Worm (Caenorhabditis elegans) whole organism, L1 larva: ENCODE measurements around the gene abhd-5.1.
A peak's percentile ranks its signal among the peaks of the same experiment; 100 is the strongest.

Experiments
- C04F5.9 ChIP-seq: sonication (generic microtip); optimal IDR thresholded peaks from 2 replicates; lab custom pipeline; 2016; ENCODE audit warnings: missing genetic modification characterization, missing compliant biosample characterization
- F16B12.6 ChIP-seq: fragments of 150-350 bp; optimal IDR thresholded peaks from 2 replicates; lab custom pipeline; 2014; ENCODE audit warnings: missing biosample characterization, missing genetic modification characterization
- Y116A8C.19 ChIP-seq: sonication (generic microtip); optimal IDR thresholded peaks from 2 replicates; lab custom pipeline; 2016; ENCODE audit warnings: missing compliant biosample characterization, missing genetic modification characterization, borderline replicate concordance
- aly-2 ChIP-seq: fragments of 150-350 bp; optimal IDR thresholded peaks from 2 replicates; lab custom pipeline; 2014; ENCODE audit warnings: missing biosample characterization, missing genetic modification characterization
- ama-1 ChIP-seq: fragments of 150-350 bp; optimal IDR thresholded peaks from 2 replicates; lab custom pipeline; 2014
- blmp-1 ChIP-seq: fragments of 150-350 bp; optimal IDR thresholded peaks from 2 replicates; lab custom pipeline; 2014; ENCODE audit warnings: missing biosample characterization, missing genetic modification characterization
- ceh-63 ChIP-seq: fragments of 200-800 bp; sonication (Bioruptor generic); optimal IDR thresholded peaks from 2 replicates; lab custom pipeline; 2018; ENCODE audit warnings: mild to moderate bottlenecking, missing genetic modification characterization, missing compliant biosample characterization
- ceh-8 ChIP-seq: fragments of 200-800 bp; sonication (Bioruptor generic); optimal IDR thresholded peaks from 2 replicates; lab custom pipeline; 2018; ENCODE audit warnings: mild to moderate bottlenecking, missing genetic modification characterization, moderate library complexity, missing compliant biosample characterization
- ceh-88 ChIP-seq: fragments of 200-800 bp; sonication (Bioruptor generic); IDR thresholded peaks from 2 replicates; pipeline ENCODE4 v1.3.6; 2022; ENCODE audit warnings: missing genetic modification characterization, missing compliant biosample characterization
- ces-1 ChIP-seq: fragments of 150-350 bp; optimal IDR thresholded peaks from 2 replicates; lab custom pipeline; 2014; ENCODE audit warnings: missing biosample characterization, missing genetic modification reagents, missing genetic modification characterization
- dpl-1 ChIP-seq, 3 experiments: fragments of 150-350 bp in 2 of 3; sonication (generic microtip) in 1 of 3; optimal IDR thresholded peaks; 2 replicates each; lab custom pipeline; 2014 to 2017; ENCODE audit warnings: missing biosample characterization in 3 of 3, missing genetic modification characterization in 3 of 3, missing genetic modification reagents in 3 of 3
- dsc-1 ChIP-seq: sonication (generic microtip); optimal IDR thresholded peaks from 2 replicates; lab custom pipeline; 2016; ENCODE audit warnings: mild to moderate bottlenecking, missing genetic modification characterization, missing compliant biosample characterization
- efl-1 ChIP-seq, 4 experiments: fragments of 150-350 bp; optimal IDR thresholded peaks in 3 of 4; peaks in 1 of 4; 1 replicate in 1 of 4; 2 replicates in 3 of 4; lab custom pipeline; 2014; ENCODE audit warnings: missing biosample characterization in 2 of 4, missing genetic modification characterization in 2 of 4, missing genetic modification reagents in 2 of 4
- efl-3 ChIP-seq: fragments of 200-800 bp; sonication (Bioruptor generic); optimal IDR thresholded peaks from 2 replicates; lab custom pipeline; 2018; ENCODE audit warnings: mild to moderate bottlenecking, missing genetic modification characterization, missing compliant biosample characterization
- egl-13 ChIP-seq: sonication (generic microtip); optimal IDR thresholded peaks from 2 replicates; lab custom pipeline; 2016; ENCODE audit warnings: missing genotype, missing genetic modification reagents, missing genetic modification characterization, missing compliant biosample characterization
- elt-2 ChIP-seq: sonication (generic microtip); optimal IDR thresholded peaks from 2 replicates; lab custom pipeline; 2016; ENCODE audit warnings: missing genetic modification characterization, mild to moderate bottlenecking, inconsistent platforms, missing compliant biosample characterization, missing genetic modification reagents
- elt-3 ChIP-seq, 6 experiments: fragments of 150-350 bp in 1 of 6; sonication (generic microtip); optimal IDR thresholded peaks; 2 replicates each; lab custom pipeline; 2017 to 2018; ENCODE audit warnings: missing biosample characterization in 6 of 6, missing genetic modification characterization in 6 of 6, inconsistent platforms in 1 of 6
- ets-5 ChIP-seq: fragments of 200-800 bp; sonication (Bioruptor generic); IDR thresholded peaks from 2 replicates; pipeline ENCODE4 v1.3.6; 2022; ENCODE audit warnings: missing genetic modification characterization, missing compliant biosample characterization
- fkh-8 ChIP-seq: sonication (generic microtip); optimal IDR thresholded peaks from 2 replicates; lab custom pipeline; 2016; ENCODE audit warnings: mild to moderate bottlenecking, missing genetic modification characterization, missing compliant biosample characterization
- fos-1 ChIP-seq: fragments of 150-350 bp; optimal IDR thresholded peaks from 2 replicates; lab custom pipeline; 2014; ENCODE audit warnings: missing biosample characterization, missing genetic modification characterization
- hlh-17 ChIP-seq: fragments of 200-800 bp; sonication (Bioruptor generic); optimal IDR thresholded peaks from 2 replicates; lab custom pipeline; 2018; ENCODE audit warnings: missing genetic modification characterization, mild to moderate bottlenecking, missing compliant biosample characterization, moderate library complexity, borderline replicate concordance
- hlh-4 ChIP-seq: sonication (generic microtip); optimal IDR thresholded peaks from 2 replicates; lab custom pipeline; 2016; ENCODE audit warnings: mild to moderate bottlenecking, missing genetic modification characterization, missing compliant biosample characterization
- irx-1 ChIP-seq: sonication (generic microtip); optimal IDR thresholded peaks from 2 replicates; lab custom pipeline; 2016; ENCODE audit warnings: missing genetic modification characterization, missing compliant biosample characterization
- jun-1 ChIP-seq: fragments of 150-350 bp; optimal IDR thresholded peaks from 2 replicates; lab custom pipeline; 2014; ENCODE audit warnings: missing biosample characterization, missing genetic modification reagents, missing genetic modification characterization
- lin-13 ChIP-seq: fragments of 150-350 bp; optimal IDR thresholded peaks from 2 replicates; lab custom pipeline; 2014; ENCODE audit warnings: missing biosample characterization, missing genetic modification reagents, missing genetic modification characterization
- lin-14 ChIP-seq: fragments of 200-800 bp; sonication (Bioruptor generic); optimal IDR thresholded peaks from 2 replicates; lab custom pipeline; 2018; ENCODE audit warnings: mild to moderate bottlenecking, missing genetic modification characterization, moderate library complexity, missing compliant biosample characterization
- lin-39 ChIP-seq: fragments of 150-350 bp; optimal IDR thresholded peaks from 2 replicates; lab custom pipeline; 2014; ENCODE audit warnings: missing biosample characterization, missing genetic modification reagents, missing genetic modification characterization
- lsy-2 ChIP-seq, 2 experiments: fragments of 150-350 bp; optimal IDR thresholded peaks; 2 replicates each; lab custom pipeline; 2014; ENCODE audit warnings: missing biosample characterization in 2 of 2, missing genetic modification characterization in 2 of 2
- mef-2 ChIP-seq: fragments of 150-350 bp; optimal IDR thresholded peaks from 2 replicates; lab custom pipeline; 2014; ENCODE audit warnings: missing biosample characterization, missing genetic modification characterization
- nhr-12 ChIP-seq: sonication (generic microtip); optimal IDR thresholded peaks from 2 replicates; lab custom pipeline; 2017; ENCODE audit warnings: missing biosample characterization, missing genetic modification characterization
- nhr-19 ChIP-seq: fragments of 200-800 bp; sonication (Bioruptor generic); conservative IDR thresholded peaks from 2 replicates; pipeline ENCODE4 v1.3.6; 2022; ENCODE audit warnings: missing genetic modification characterization, missing compliant biosample characterization
- nhr-28 ChIP-seq: fragments of 150-350 bp; optimal IDR thresholded peaks from 2 replicates; lab custom pipeline; 2014; ENCODE audit warnings: missing biosample characterization, missing genetic modification characterization
- nhr-47 ChIP-seq: sonication (generic microtip); optimal IDR thresholded peaks from 2 replicates; lab custom pipeline; 2016; ENCODE audit warnings: mild to moderate bottlenecking, missing genetic modification characterization, moderate library complexity, missing compliant biosample characterization
- nhr-84 ChIP-seq: sonication (generic microtip); optimal IDR thresholded peaks from 2 replicates; lab custom pipeline; 2017; ENCODE audit warnings: missing biosample characterization, missing genetic modification characterization
- nhr-85 ChIP-seq: sonication (generic microtip); peaks from one replicate; lab custom pipeline; 2016; ENCODE audit warnings: missing genetic modification characterization, inconsistent platforms, missing compliant biosample characterization
- pag-3 ChIP-seq: sonication (generic microtip); optimal IDR thresholded peaks from 2 replicates; lab custom pipeline; 2017; ENCODE audit warnings: missing genetic modification characterization, mild to moderate bottlenecking, missing compliant biosample characterization, antibody characterized with exemption, borderline replicate concordance; ENCODE audit not compliant: insufficient read depth
- pax-3 ChIP-seq: fragments of 200-800 bp; sonication (Bioruptor generic); optimal IDR thresholded peaks from 2 replicates; lab custom pipeline; 2018; ENCODE audit warnings: mild to moderate bottlenecking, missing genetic modification characterization, moderate library complexity, missing compliant biosample characterization
- pqm-1 ChIP-seq: sonication (generic microtip); optimal IDR thresholded peaks from 3 replicates; lab custom pipeline; 2017; ENCODE audit warnings: missing biosample characterization, missing genetic modification characterization
- rnt-1 ChIP-seq: sonication (generic microtip); optimal IDR thresholded peaks from 2 replicates; lab custom pipeline; 2016; ENCODE audit warnings: mild to moderate bottlenecking, missing genetic modification characterization, moderate library complexity, missing compliant biosample characterization
- skn-1 ChIP-seq: fragments of 150-350 bp; optimal IDR thresholded peaks from 2 replicates; lab custom pipeline; 2014; ENCODE audit warnings: missing biosample characterization, missing genetic modification characterization
- snpc-4 ChIP-seq: fragments of 150-350 bp; optimal IDR thresholded peaks from 2 replicates; lab custom pipeline; 2014; ENCODE audit warnings: missing biosample characterization, missing genetic modification characterization
- sox-4 ChIP-seq: sonication (generic microtip); optimal IDR thresholded peaks from 2 replicates; lab custom pipeline; 2016; ENCODE audit warnings: missing genetic modification characterization, missing compliant biosample characterization
- sptf-1 ChIP-seq: fragments of 150-350 bp; optimal IDR thresholded peaks from 2 replicates; lab custom pipeline; 2014; ENCODE audit warnings: missing biosample characterization, missing genetic modification characterization
- swsn-7 ChIP-seq: sonication (generic microtip); optimal IDR thresholded peaks from 2 replicates; lab custom pipeline; 2016; ENCODE audit warnings: missing genetic modification characterization, missing compliant biosample characterization
- tbx-2 ChIP-seq: sonication (generic microtip); optimal IDR thresholded peaks from 2 replicates; lab custom pipeline; 2016; ENCODE audit warnings: missing genetic modification characterization, missing compliant biosample characterization
- tlp-1 ChIP-seq: fragments of 150-350 bp; optimal IDR thresholded peaks from 2 replicates; lab custom pipeline; 2014; ENCODE audit warnings: missing biosample characterization, missing genetic modification characterization
- unc-86 ChIP-seq: sonication (generic microtip); optimal IDR thresholded peaks from 2 replicates; lab custom pipeline; 2016; ENCODE audit warnings: missing genetic modification characterization, missing compliant biosample characterization
- xbp-1 ChIP-seq: sonication (generic microtip); optimal IDR thresholded peaks from 2 replicates; lab custom pipeline; 2016; ENCODE audit warnings: missing genetic modification characterization, missing compliant biosample characterization
- zip-4 ChIP-seq: fragments of 200-800 bp; sonication (Bioruptor generic); optimal IDR thresholded peaks from 2 replicates; lab custom pipeline; 2018; ENCODE audit warnings: mild to moderate bottlenecking, missing genetic modification characterization, moderate library complexity, missing compliant biosample characterization
- ztf-11 ChIP-seq, 2 experiments: sonication (generic microtip); optimal IDR thresholded peaks; 2 replicates each; lab custom pipeline; 2016 to 2017; ENCODE audit warnings: missing genetic modification characterization in 2 of 2, missing biosample characterization in 1 of 2, missing compliant biosample characterization in 1 of 2
- ztf-4 ChIP-seq: fragments of 150-350 bp; optimal IDR thresholded peaks from 2 replicates; lab custom pipeline; 2014; ENCODE audit warnings: missing biosample characterization, missing genetic modification characterization

abhd-5.1 gene

ce11 chrV:4810653-4811052 is 36.8 kb upstream of the abhd-5.1 start (continued):
- TF ChIP-seq efl-3 (GFP tag; lab: Kevin White, UChicago) (no peak), pag-3 (tag; lab: Kevin White, UChicago) (no peak), jun-1 (tag; lab: Kevin White, UChicago) (no peak), dsc-1 (peak; percentile 44), sox-4 (no peak), sptf-1 (tag; lab: Kevin White, UChicago) (no peak), rnt-1 (tag; lab: Kevin White, UChicago) (no peak), pqm-1 (tag; lab: Kevin White, UChicago) (no peak), efl-1 (optimal IDR thresholded peaks at IDR 0.05; lab: Kevin White, UChicago) (peak; percentile 41 to 51), efl-1 (GFP tag; optimal IDR thresholded peaks at IDR 0.05 in 1 of 2; lab: Kevin White, UChicago) (peak; percentile 42 to 80), ama-1 (lab: Kevin White, UChicago) (no peak), nhr-85 (tag; lab: Kevin White, UChicago) (no peak), blmp-1 (tag; lab: Kevin White, UChicago) (no peak), ztf-4 (tag; lab: Kevin White, UChicago) (no peak), tlp-1 (no peak), lin-39 (tag; lab: Kevin White, UChicago) (no peak), hlh-4 (no peak), unc-86 (peak; percentile 19), skn-1 (tag; lab: Kevin White, UChicago) (peak; percentile 27), elt-2 (no peak), fkh-8 (tag; lab: Kevin White, UChicago) (peak; percentile 69), dpl-1 (GFP tag; optimal IDR thresholded peaks at IDR 0.05; lab: Kevin White, UChicago) (peak in 1 of 3 experiments; percentile 51), irx-1 (no peak), nhr-28 (tag; lab: Kevin White, UChicago) (no peak), ces-1 (GFP tag; lab: Kevin White, UChicago) (no peak), tbx-2 (tag; lab: Kevin White, UChicago) (no peak), lsy-2 (tag; optimal IDR thresholded peaks at IDR 0.05; lab: Kevin White, UChicago) (peak in 1 of 2 experiments; percentile 65), pax-3 (tag; lab: Kevin White, UChicago) (no peak), hlh-17 (GFP tag; lab: Kevin White, UChicago) (no peak), ets-5 (GFP tag; lab: Robert Waterston, UW) (no peak), ceh-88 (no peak), egl-13 (tag; lab: Kevin White, UChicago) (peak; percentile 32), nhr-84 (tag; lab: Kevin White, UChicago) (no peak), lin-13 (GFP tag; lab: Kevin White, UChicago) (no peak), lin-14 (GFP tag; lab: Kevin White, UChicago) (peak; percentile 85), F16B12.6 (peak; percentile 2), ztf-11 (tag; optimal IDR thresholded peaks at IDR 0.05; lab: Kevin White, UChicago) (no peak), C04F5.9 (no peak), Y116A8C.19 (no peak), nhr-12 (no peak), xbp-1 (tag; lab: Kevin White, UChicago) (peak; percentile 1), fos-1 (tag; lab: Kevin White, UChicago) (no peak), elt-3 (tag; optimal IDR thresholded peaks at IDR 0.05; lab: Kevin White, UChicago) (no peak), ceh-63 (GFP tag; lab: Kevin White, UChicago) (no peak), swsn-7 (tag; lab: Kevin White, UChicago) (peak; percentile 42), aly-2 (peak; percentile 14), zip-4 (GFP tag; lab: Kevin White, UChicago) (no peak), ceh-8 (GFP tag; lab: Kevin White, UChicago) (no peak), nhr-47 (tag; lab: Kevin White, UChicago) (peak; percentile 21), snpc-4 (tag; lab: Kevin White, UChicago) (no peak), mef-2 (tag; lab: Kevin White, UChicago) (no peak), nhr-19 (GFP tag; lab: Robert Waterston, UW) (no peak; the same call in 1 of the 2 replicates)
- TF ChIP-seq, all 84 proteins: peak for 21
